Fruit fly (Drosophila melanogaster): ENCODE measurements around the gene Qsox4.

The Qsox4 gene

DNA sequence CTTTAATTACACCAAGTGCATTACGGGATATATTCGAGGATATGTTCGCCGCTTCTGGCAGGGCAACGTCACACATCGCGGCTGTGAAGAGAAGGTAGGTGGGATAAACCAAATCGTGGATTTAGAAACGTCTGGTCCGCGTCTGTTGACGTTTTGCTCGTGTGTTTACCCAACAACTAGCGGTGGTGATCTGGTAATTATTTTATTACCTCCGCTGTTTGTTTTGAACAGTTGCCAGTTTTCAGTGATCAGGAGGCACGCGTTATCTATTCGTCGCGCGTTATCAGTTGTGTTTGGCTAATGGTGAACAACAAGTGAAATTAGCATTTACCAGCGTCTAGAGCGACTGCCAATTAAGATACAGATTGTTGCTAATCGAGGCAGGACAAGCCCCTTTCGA is 26.5 kb downstream of the Qsox4 start (continued):
- no peak for TF ChIP-seq Oli (tag; optimal IDR thresholded peaks at IDR 0.05)
- no peak for TF ChIP-seq CG4404 (GFP tag; IDR thresholded peaks at IDR 0.05)
- no peak for TF ChIP-seq klu (GFP tag; IDR thresholded peaks at IDR 0.05)
- TF ChIP-seq CG4707 (GFP tag; optimal IDR thresholded peaks at IDR 0.05) = no peak
- TF ChIP-seq slbo (GFP tag; IDR thresholded peaks at IDR 0.05) = no peak
- TF ChIP-seq CG10321 (GFP tag; IDR thresholded peaks at IDR 0.05) = no peak
- no peak for TF ChIP-seq CG14667 (GFP tag; IDR thresholded peaks at IDR 0.05)
- TF ChIP-seq jigr1 (GFP tag; IDR thresholded peaks at IDR 0.05) = no peak
- no peak for TF ChIP-seq CG4730 (GFP tag; IDR thresholded peaks at IDR 0.05)
- TF ChIP-seq hbn (GFP tag; IDR thresholded peaks at IDR 0.05; ENCODE audit: partially characterized antibody) = no peak
- peak; percentile 54 for TF ChIP-seq CG18619 (GFP tag; optimal IDR thresholded peaks at IDR 0.05)
- TF ChIP-seq br (optimal IDR thresholded peaks at IDR 0.05) = no peak
- no peak for TF ChIP-seq stwl (tag; optimal IDR thresholded peaks at IDR 0.05)
- TF ChIP-seq CG32772 (GFP tag; IDR thresholded peaks at IDR 0.05) = no peak
- peak; percentile 73 for TF ChIP-seq CG13894 (tag; optimal IDR thresholded peaks at IDR 0.05)
- TF ChIP-seq CHES-1-like (GFP tag; optimal IDR thresholded peaks at IDR 0.05) = peak; percentile 18
- TF ChIP-seq Dad (GFP tag; optimal IDR thresholded peaks at IDR 0.05) = no peak
- no peak for TF ChIP-seq CG14965 (GFP tag; optimal IDR thresholded peaks at IDR 0.05; ENCODE audit: borderline replicate concordance)
- no peak for TF ChIP-seq Drgx (GFP tag; IDR thresholded peaks at IDR 0.05)
- TF ChIP-seq CG7556 (GFP tag; optimal IDR thresholded peaks at IDR 0.05) = no peak
- no peak for TF ChIP-seq gt (GFP tag; IDR thresholded peaks at IDR 0.05)
- TF ChIP-seq CG2116 (GFP tag; optimal IDR thresholded peaks at IDR 0.05) = peak; percentile 2
- no peak for TF ChIP-seq sima (GFP tag; optimal IDR thresholded peaks at IDR 0.05)
- peak; percentile 21 for TF ChIP-seq D19B (GFP tag; optimal IDR thresholded peaks at IDR 0.05)
- TF ChIP-seq caup (GFP tag; optimal IDR thresholded peaks at IDR 0.05; ENCODE audit: severe bottlenecking) = peak; percentile 78
- no peak for TF ChIP-seq amos (GFP tag; IDR thresholded peaks at IDR 0.05; ENCODE audit: partially characterized antibody)
- no peak; the same call in 2 of the 3 replicates for TF ChIP-seq CG11456 (GFP tag; IDR thresholded peaks at IDR 0.05)
- no peak for TF ChIP-seq CG15073 (GFP tag; optimal IDR thresholded peaks at IDR 0.05)
- peak; percentile 5 for TF ChIP-seq dmrt11E (tag; optimal IDR thresholded peaks at IDR 0.05)
- TF ChIP-seq Opbp (GFP tag; IDR thresholded peaks at IDR 0.05; ENCODE audit: partially characterized antibody) = no peak
- no peak for TF ChIP-seq toy (GFP tag; IDR thresholded peaks at IDR 0.05)
- no peak for TF ChIP-seq CG13775 (GFP tag; optimal IDR thresholded peaks at IDR 0.05)
- no peak for TF ChIP-seq Dfd (GFP tag; optimal IDR thresholded peaks at IDR 0.05)
- no peak for TF ChIP-seq lbe (GFP tag; optimal IDR thresholded peaks at IDR 0.05)
- no peak for TF ChIP-seq CG16813 (GFP tag; IDR thresholded peaks at IDR 0.05; ENCODE audit: partially characterized antibody)
- TF ChIP-seq Poxn (GFP tag; IDR thresholded peaks at IDR 0.05) = no peak
- TF ChIP-seq Hr39 (optimal IDR thresholded peaks at IDR 0.05) = no peak
- TF ChIP-seq Blimp-1 (GFP tag; optimal IDR thresholded peaks at IDR 0.05) = peak; percentile 14
- TF ChIP-seq disco-r (GFP tag; optimal IDR thresholded peaks at IDR 0.05) = no peak
- TF ChIP-seq tin (GFP tag; optimal IDR thresholded peaks at IDR 0.05) = no peak
- TF ChIP-seq chn (GFP tag; optimal IDR thresholded peaks at IDR 0.05) = no peak
- TF ChIP-seq ttk (GFP tag; IDR thresholded peaks at IDR 0.05) = no peak
- TF ChIP-seq CG16863 (GFP tag; optimal IDR thresholded peaks at IDR 0.05) = no peak
- TF ChIP-seq lab (GFP tag; optimal IDR thresholded peaks at IDR 0.05) = peak; percentile 87
- no peak for TF ChIP-seq CG18764 (GFP tag; optimal IDR thresholded peaks at IDR 0.05)
- TF ChIP-seq Myb (GFP tag; optimal IDR thresholded peaks at IDR 0.05) = no peak
- TF ChIP-seq D (optimal IDR thresholded peaks at IDR 0.05) = no peak
- no peak for TF ChIP-seq D (GFP tag; optimal IDR thresholded peaks at IDR 0.05)
- TF ChIP-seq CG3838 (GFP tag; optimal IDR thresholded peaks at IDR 0.05) = no peak
- TF ChIP-seq CG2889 (GFP tag; IDR thresholded peaks at IDR 0.05) = no peak
- no peak for TF ChIP-seq shn (GFP tag; optimal IDR thresholded peaks at IDR 0.05)
- TF ChIP-seq unc-4 (GFP tag; IDR thresholded peaks at IDR 0.05; ENCODE audit: partially characterized antibody) = no peak
- no peak for TF ChIP-seq CG16779 (GFP tag; IDR thresholded peaks at IDR 0.05)

All from whole organism, embryonic.